Worm (Caenorhabditis elegans): ENCODE measurements around the gene Y4C6B.4.

Y4C6B.4 gene

DNA sequence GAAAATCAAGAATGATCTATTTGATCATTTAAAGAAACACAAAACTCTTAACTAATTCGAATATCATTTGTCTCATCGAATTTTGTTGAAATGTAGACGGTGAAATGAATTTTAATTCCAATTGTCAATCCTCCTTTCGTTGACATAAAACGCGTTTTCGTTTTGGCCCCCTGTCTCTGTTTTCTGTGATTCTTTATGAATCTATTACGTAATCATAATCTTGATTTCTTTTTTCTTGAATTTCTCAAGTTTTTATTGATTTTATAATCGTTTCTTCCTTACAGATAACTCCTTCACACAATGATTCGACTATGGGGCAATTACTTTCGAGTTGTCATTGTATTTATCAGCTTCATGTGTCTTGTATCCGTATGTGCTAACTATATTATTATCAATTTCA, 5.9 kb downstream of the Y4C6B.4 start, which contains the start of gene Y4C6B.3:
Gene Y4C6B.3, plus strand, starts transcription at position 301 of the 400 bp plus-strand sequence.
- TF ChIP-seq nhr-237 (tag; optimal IDR thresholded peaks at IDR 0.05) = no peak
- peak; percentile 65 for TF ChIP-seq zip-8 (tag; optimal IDR thresholded peaks at IDR 0.05)
- no peak for TF ChIP-seq sem-2 (GFP tag; optimal IDR thresholded peaks at IDR 0.05)

DNA sequence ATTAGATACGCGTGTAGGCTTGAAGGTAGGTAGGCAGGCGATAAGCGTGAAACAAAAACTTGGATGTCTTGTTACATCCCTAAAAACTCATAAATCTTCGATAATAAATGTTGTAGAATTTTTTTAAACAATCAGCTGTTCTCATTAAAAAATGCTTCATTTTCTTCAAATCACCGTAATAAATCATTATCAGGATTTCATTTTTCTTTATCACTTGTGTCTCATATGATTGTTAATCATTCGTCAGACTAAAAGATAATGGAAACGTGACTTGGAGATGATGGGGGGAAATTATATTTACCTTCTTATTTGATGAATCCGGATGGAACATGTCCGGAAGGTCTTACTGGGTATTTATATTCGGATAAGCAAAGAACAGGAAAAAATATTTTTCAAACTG, 7.2 kb downstream of the Y4C6B.4 start:
- no peak for TF ChIP-seq nhr-28 (tag; optimal IDR thresholded peaks at IDR 0.05)
- no peak for TF ChIP-seq M03D4.4 (tag; optimal IDR thresholded peaks at IDR 0.05)
- no peak for TF ChIP-seq lin-32 (GFP tag; optimal IDR thresholded peaks at IDR 0.05)

DNA sequence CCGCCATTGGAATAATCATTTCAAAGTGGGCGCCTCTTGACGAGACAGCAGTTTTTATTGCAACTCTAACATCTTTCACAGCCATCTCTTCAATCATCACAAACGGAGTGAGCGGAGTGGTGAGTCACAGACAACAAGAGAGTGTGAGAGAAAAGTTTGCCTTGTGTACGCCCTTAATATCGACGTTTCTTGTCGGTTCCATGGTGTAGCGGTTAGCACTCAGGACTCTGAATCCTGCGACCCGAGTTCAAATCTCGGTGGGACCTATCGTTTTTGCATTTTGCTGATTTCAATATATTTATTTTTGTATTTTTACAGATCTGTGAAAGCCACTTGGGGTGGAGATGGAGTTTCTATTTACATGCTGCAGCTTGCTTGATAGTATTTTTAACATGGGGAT, 8.3 kb downstream of the Y4C6B.4 start:
- TF ChIP-seq ces-1 (GFP tag; optimal IDR thresholded peaks at IDR 0.05) (no peak), sptf-1 (tag; optimal IDR thresholded peaks at IDR 0.05) (no peak), mep-1 (tag; optimal IDR thresholded peaks at IDR 0.05) (peak; percentile 20), lin-32 (GFP tag; optimal IDR thresholded peaks at IDR 0.05) (no peak), hlh-1 (tag; optimal IDR thresholded peaks at IDR 0.05) (no peak), sem-2 (GFP tag; optimal IDR thresholded peaks at IDR 0.05) (no peak), nhr-28 (tag; optimal IDR thresholded peaks at IDR 0.05) (no peak), ceh-43 (GFP tag; optimal IDR thresholded peaks at IDR 0.05) (peak; percentile 44), ham-2 (GFP tag; optimal IDR thresholded peaks at IDR 0.05) (no peak), pha-4 (tag; optimal IDR thresholded peaks at IDR 0.05) (no peak), unc-120 (tag; optimal IDR thresholded peaks at IDR 0.05; ENCODE audit: poor library complexity, severe bottlenecking) (no peak), ceh-39 (tag; optimal IDR thresholded peaks at IDR 0.05) (no peak), lsy-2 (tag; optimal IDR thresholded peaks at IDR 0.05) (peak; percentile 12), nhr-2 (tag; optimal IDR thresholded peaks at IDR 0.05) (no peak), ztf-11 (tag; optimal IDR thresholded peaks at IDR 0.05) (no peak), mls-2 (tag; optimal IDR thresholded peaks at IDR 0.05) (no peak), ceh-83 (GFP tag; optimal IDR thresholded peaks at IDR 0.05) (peak; percentile 45), mab-5 (tag; optimal IDR thresholded peaks at IDR 0.05) (no peak), elt-3 (tag; optimal IDR thresholded peaks at IDR 0.05) (no peak), bed-3 (GFP tag; optimal IDR thresholded peaks at IDR 0.05) (peak; percentile 66), unc-39 (tag; optimal IDR thresholded peaks at IDR 0.05) (no peak), nhr-12 (tag; optimal IDR thresholded peaks at IDR 0.05) (peak; percentile 12), nhr-76 (tag; optimal IDR thresholded peaks at IDR 0.05) (no peak), elt-1 (tag; optimal IDR thresholded peaks at IDR 0.05; ENCODE audit: borderline replicate concordance, insufficient read depth) (no peak), lin-13 (tag; optimal IDR thresholded peaks at IDR 0.05) (no peak)

DNA sequence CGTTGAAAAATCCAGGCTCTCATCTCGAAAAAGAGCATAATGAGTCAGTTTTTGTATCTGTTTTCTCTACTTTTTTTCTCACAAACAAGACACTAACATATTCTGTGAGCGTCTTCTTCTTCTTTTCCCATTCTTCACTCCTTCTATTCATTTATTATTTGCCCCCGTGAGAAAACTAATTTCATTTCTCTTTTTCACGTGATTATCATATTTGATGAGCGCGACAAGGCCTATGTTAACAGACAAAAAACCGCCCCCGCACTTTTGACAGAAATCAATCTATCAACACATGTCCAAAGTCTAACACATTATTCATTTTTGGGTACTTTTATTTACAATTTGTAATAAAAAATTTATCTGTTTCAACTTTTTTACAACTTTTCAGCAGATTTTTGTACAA, 11.4 kb downstream of the Y4C6B.4 start:
- no peak for TF ChIP-seq cnd-1 (tag; optimal IDR thresholded peaks at IDR 0.05)
- TF ChIP-seq unc-62 (GFP tag; optimal IDR thresholded peaks at IDR 0.05) = no peak

DNA sequence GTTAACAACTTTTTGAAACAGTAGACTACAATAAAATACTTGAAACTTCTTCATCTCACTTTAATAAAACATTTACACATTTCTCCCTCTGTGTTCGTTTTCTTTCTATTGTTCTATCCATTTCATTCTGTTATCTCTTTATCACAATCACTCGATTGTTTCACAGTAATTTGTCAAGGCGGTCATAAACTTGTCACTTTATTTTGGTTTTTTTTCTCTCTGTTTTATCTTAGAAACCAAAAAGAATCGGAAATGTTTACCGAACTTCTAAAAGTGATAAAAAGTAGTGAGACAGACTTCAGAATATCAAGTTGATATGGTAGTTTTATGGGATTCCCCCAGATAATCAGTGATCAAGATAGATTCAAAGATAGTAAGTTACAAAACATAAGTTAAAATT, 13.0 kb downstream of the Y4C6B.4 start, which contains the start of gene Y4C6B.2:
Gene Y4C6B.2, plus strand, starts transcription at position 320 of the 400 bp plus-strand sequence.
- TF ChIP-seq snpc-4 (tag; optimal IDR thresholded peaks at IDR 0.05) (no peak), flh-1 (GFP tag; optimal IDR thresholded peaks at IDR 0.05) (no peak), lin-13 (tag; optimal IDR thresholded peaks at IDR 0.05) (no peak), mls-2 (tag; optimal IDR thresholded peaks at IDR 0.05) (no peak), nhr-237 (tag; optimal IDR thresholded peaks at IDR 0.05) (no peak), sptf-1 (tag; optimal IDR thresholded peaks at IDR 0.05) (no peak), ces-1 (GFP tag; optimal IDR thresholded peaks at IDR 0.05) (no peak), lin-32 (GFP tag; optimal IDR thresholded peaks at IDR 0.05) (no peak), sem-2 (GFP tag; optimal IDR thresholded peaks at IDR 0.05) (no peak)

DNA sequence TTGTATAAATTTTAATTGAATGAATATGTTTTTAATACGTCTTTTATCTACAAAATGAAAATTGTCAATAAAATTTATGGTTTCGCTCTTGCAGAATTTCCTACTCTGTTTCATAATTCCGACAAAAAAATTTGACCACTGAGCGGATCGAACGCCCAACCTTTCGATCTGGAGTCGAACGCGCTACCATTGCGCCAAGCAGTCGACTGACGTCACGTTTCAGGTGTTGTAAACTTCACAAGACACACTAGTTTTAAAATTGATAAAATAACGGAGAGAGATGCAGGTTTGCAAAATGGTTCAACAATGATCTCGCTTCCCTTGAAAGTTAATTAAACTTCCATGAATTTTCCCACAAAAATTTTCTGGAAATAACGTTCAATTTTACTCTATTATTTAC, 17.9 kb downstream of the Y4C6B.4 start:
- no peak for TF ChIP-seq ztf-11 (tag; optimal IDR thresholded peaks at IDR 0.05)
- TF ChIP-seq tbx-8 (GFP tag; optimal IDR thresholded peaks at IDR 0.05) = no peak
- TF ChIP-seq lin-13 (tag; optimal IDR thresholded peaks at IDR 0.05) = no peak
- TF ChIP-seq mls-2 (tag; optimal IDR thresholded peaks at IDR 0.05) = no peak

All from whole organism, mixed stage, embryonic.